Worm (Caenorhabditis elegans) whole organism, L1 larva: ENCODE results near the gene zip-7.

Source experiments
- alr-1 ChIP-seq: fragments of 200-800 bp; sonication (Bioruptor generic); optimal IDR thresholded peaks from 2 replicates; lab custom pipeline; 2018; ENCODE audit warnings: borderline replicate concordance, mild to moderate bottlenecking, missing genetic modification characterization, missing compliant biosample characterization
- ceh-82 ChIP-seq, 3 experiments: fragments of 150-350 bp in 1 of 3; sonication (generic microtip) in 2 of 3; optimal IDR thresholded peaks; 2 replicates each; lab custom pipeline; 2014 to 2017; ENCODE audit warnings: missing biosample characterization in 3 of 3, missing genetic modification characterization in 3 of 3
- fkh-10 ChIP-seq: sonication (generic microtip); optimal IDR thresholded peaks from 2 replicates; lab custom pipeline; 2017; ENCODE audit warnings: missing biosample characterization, missing genetic modification reagents, missing genetic modification characterization
- lin-35 ChIP-seq, 2 experiments: fragments of 150-350 bp; optimal IDR thresholded peaks; 2 replicates each; lab custom pipeline; 2014; ENCODE audit warnings: missing biosample characterization in 2 of 2, missing genetic modification characterization in 2 of 2, missing genetic modification reagents in 2 of 2
- nhr-12 ChIP-seq: sonication (generic microtip); optimal IDR thresholded peaks from 2 replicates; lab custom pipeline; 2017; ENCODE audit warnings: missing biosample characterization, missing genetic modification characterization
- nhr-77 ChIP-seq: fragments of 150-350 bp; optimal IDR thresholded peaks from 2 replicates; lab custom pipeline; 2014; ENCODE audit warnings: missing biosample characterization, missing genetic modification characterization
- pax-3 ChIP-seq: fragments of 200-800 bp; sonication (Bioruptor generic); optimal IDR thresholded peaks from 2 replicates; lab custom pipeline; 2018; ENCODE audit warnings: mild to moderate bottlenecking, missing genetic modification characterization, moderate library complexity, missing compliant biosample characterization
- skn-1 ChIP-seq: fragments of 150-350 bp; optimal IDR thresholded peaks from 2 replicates; lab custom pipeline; 2014; ENCODE audit warnings: missing biosample characterization, missing genetic modification characterization
- snpc-4 ChIP-seq: fragments of 150-350 bp; optimal IDR thresholded peaks from 2 replicates; lab custom pipeline; 2014; ENCODE audit warnings: missing biosample characterization, missing genetic modification characterization
- sox-4 ChIP-seq: sonication (generic microtip); optimal IDR thresholded peaks from 2 replicates; lab custom pipeline; 2016; ENCODE audit warnings: missing genetic modification characterization, missing compliant biosample characterization
- unc-62 ChIP-seq: fragments of 150-350 bp; optimal IDR thresholded peaks from 2 replicates; lab custom pipeline; 2014; ENCODE audit warnings: missing biosample characterization, missing genetic modification reagents, missing genetic modification characterization
- unc-86 ChIP-seq: sonication (generic microtip); optimal IDR thresholded peaks from 2 replicates; lab custom pipeline; 2016; ENCODE audit warnings: missing genetic modification characterization, missing compliant biosample characterization
- zag-1 ChIP-seq: fragments of 150-350 bp; optimal IDR thresholded peaks from 2 replicates; lab custom pipeline; 2014; ENCODE audit warnings: missing biosample characterization, missing genetic modification characterization
- ztf-4 ChIP-seq: fragments of 150-350 bp; optimal IDR thresholded peaks from 2 replicates; lab custom pipeline; 2014; ENCODE audit warnings: missing biosample characterization, missing genetic modification characterization

DNA sequence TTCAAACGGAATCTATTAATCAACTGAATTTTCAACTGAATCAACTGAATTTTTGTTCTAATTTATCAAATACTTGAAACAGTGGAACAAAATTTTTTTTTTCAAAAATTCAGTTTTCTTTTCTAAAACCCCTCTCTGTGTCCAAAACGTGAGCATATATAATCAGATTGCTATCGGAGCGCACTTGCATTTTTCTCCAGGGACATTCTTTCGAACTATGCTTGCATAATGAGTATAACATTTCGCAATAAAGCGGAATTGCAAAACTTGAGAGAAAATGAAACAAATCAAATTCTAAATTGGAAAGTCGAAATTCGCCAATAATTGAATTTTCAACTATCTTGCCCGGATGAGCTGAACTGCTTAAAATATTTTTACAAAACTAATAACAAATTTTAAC lies 29.4 kb downstream of the zip-7 start:
- TF ChIP-seq zag-1 (tag; lab: Kevin White, UChicago): no peak
- TF ChIP-seq nhr-77: no peak
- TF ChIP-seq nhr-12 (tag; lab: Kevin White, UChicago): no peak
- TF ChIP-seq sox-4 (tag; lab: Kevin White, UChicago): no peak
- no peak for TF ChIP-seq unc-62 (GFP tag; lab: Kevin White, UChicago)
- no peak for TF ChIP-seq fkh-10 (GFP tag; lab: Kevin White, UChicago)
- no peak for TF ChIP-seq lin-35 (GFP tag; optimal IDR thresholded peaks at IDR 0.05; lab: Kevin White, UChicago)
- no peak for TF ChIP-seq alr-1
- no peak for TF ChIP-seq ztf-4
- no peak for TF ChIP-seq pax-3 (tag; lab: Kevin White, UChicago)
- TF ChIP-seq unc-86: no peak
- TF ChIP-seq snpc-4 (tag; lab: Kevin White, UChicago): no peak
- no peak for TF ChIP-seq skn-1
- peak in 1 of 3 experiments; percentile 33 for TF ChIP-seq ceh-82 (tag; optimal IDR thresholded peaks at IDR 0.05; lab: Kevin White, UChicago)
